Fruit fly (Drosophila melanogaster) whole organism, embryonic: ENCODE measurements around the gene Ufl1.
A peak's percentile ranks its signal among the peaks of the same experiment; 100 is the strongest.

Source experiments
- Ada2b ChIP-seq: fragments of 200-800 bp; sonication (Bioruptor generic); IDR thresholded peaks from 2 replicates; pipeline ENCODE4 v1.3.6; 2022; ENCODE audit warnings: missing biosample characterization, missing genetic modification characterization
- Antp ChIP-seq: fragments of 200-800 bp; sonication (Bioruptor generic); optimal IDR thresholded peaks from 3 replicates; lab custom pipeline; 2016; ENCODE audit warnings: missing biosample characterization, missing genetic modification characterization
- B-H1 ChIP-seq: fragments of 200-800 bp; sonication (Bioruptor generic); IDR thresholded peaks from 3 replicates; pipeline ENCODE4 v1.3.6; 2022; ENCODE audit warnings: missing biosample characterization, missing genetic modification characterization
- CG10147 ChIP-seq: fragments of 200-800 bp; sonication (Bioruptor generic); optimal IDR thresholded peaks from 2 replicates; lab custom pipeline; 2019; ENCODE audit warnings: missing biosample characterization, mild to moderate bottlenecking, missing genetic modification characterization, moderate library complexity
- CG1024 ChIP-seq: fragments of 200-800 bp; sonication (Bioruptor generic); IDR thresholded peaks from 2 replicates; pipeline ENCODE4 v1.3.6; 2022; ENCODE audit warnings: missing biosample characterization, missing genetic modification characterization
- CG10565 ChIP-seq: fragments of 200-800 bp; sonication (Bioruptor generic); optimal IDR thresholded peaks from 3 replicates; lab custom pipeline; 2016; ENCODE audit warnings: missing biosample characterization, mild to moderate bottlenecking, missing genetic modification characterization
- CG10959 ChIP-seq: fragments of 200-800 bp; sonication (Bioruptor generic); IDR thresholded peaks from 2 replicates; pipeline ENCODE4 v1.3.6; 2022; ENCODE audit warnings: missing biosample characterization, missing genetic modification characterization
- CG10979 ChIP-seq: fragments of 200-800 bp; sonication (Bioruptor generic); optimal IDR thresholded peaks from 2 replicates; lab custom pipeline; 2018; ENCODE audit warnings: missing biosample characterization, mild to moderate bottlenecking, missing genetic modification characterization, moderate library complexity
- CG13775 ChIP-seq: fragments of 200-800 bp; sonication (Bioruptor generic); optimal IDR thresholded peaks from 3 replicates; lab custom pipeline; 2017; ENCODE audit warnings: missing biosample characterization, mild to moderate bottlenecking, missing genetic modification characterization
- CG14667 ChIP-seq: fragments of 200-800 bp; sonication (Bioruptor generic); IDR thresholded peaks from 2 replicates; pipeline ENCODE4 v1.3.6; 2022; ENCODE audit warnings: missing biosample characterization, missing genetic modification characterization
- CG1647 ChIP-seq: fragments of 200-800 bp; sonication (Bioruptor generic); optimal IDR thresholded peaks from 3 replicates; lab custom pipeline; 2016; ENCODE audit warnings: missing biosample characterization, missing genetic modification characterization
- CG17361 ChIP-seq: fragments of 200-800 bp; sonication (Bioruptor generic); IDR thresholded peaks from 3 replicates; pipeline ENCODE4 v1.3.6; 2022; ENCODE audit warnings: missing biosample characterization, missing genetic modification characterization
- CG18764 ChIP-seq: fragments of 200-800 bp; sonication (Bioruptor generic); optimal IDR thresholded peaks from 3 replicates; lab custom pipeline; 2016; ENCODE audit warnings: missing biosample characterization, missing genetic modification characterization
- CG2116 ChIP-seq: fragments of 200-800 bp; sonication (Bioruptor generic); optimal IDR thresholded peaks from 3 replicates; lab custom pipeline; 2018; ENCODE audit warnings: missing biosample characterization, mild to moderate bottlenecking, missing genetic modification characterization
- CG33213 ChIP-seq: fragments of 200-800 bp; sonication (Bioruptor generic); optimal IDR thresholded peaks from 3 replicates; lab custom pipeline; 2016; ENCODE audit warnings: missing biosample characterization, missing genetic modification characterization
- CG4854 ChIP-seq: fragments of 200-800 bp; sonication (Bioruptor generic); optimal IDR thresholded peaks from 2 replicates; lab custom pipeline; 2016; ENCODE audit warnings: missing biosample characterization, missing genetic modification characterization, inconsistent platforms
- CG5180 ChIP-seq: fragments of 200-800 bp; sonication (Bioruptor generic); optimal IDR thresholded peaks from 3 replicates; lab custom pipeline; 2017; ENCODE audit warnings: missing biosample characterization, missing genetic modification characterization, mild to moderate bottlenecking, moderate library complexity, missing genetic modification reagents
- CG6683 ChIP-seq: fragments of 200-800 bp; sonication (Bioruptor generic); optimal IDR thresholded peaks from 2 replicates; lab custom pipeline; 2017; ENCODE audit warnings: missing biosample characterization, mild to moderate bottlenecking, missing genetic modification characterization, missing genetic modification reagents
- CG6791 ChIP-seq: fragments of 200-800 bp; sonication (Bioruptor generic); IDR thresholded peaks from 3 replicates; pipeline ENCODE4 v1.3.6; 2022; ENCODE audit warnings: missing biosample characterization, missing genetic modification characterization; ENCODE audit not compliant: partially characterized antibody
- CG7556 ChIP-seq: fragments of 200-800 bp; sonication (Bioruptor generic); optimal IDR thresholded peaks from 2 replicates; lab custom pipeline; 2017; ENCODE audit warnings: missing biosample characterization, mild to moderate bottlenecking, missing genetic modification characterization
- Chrac-16 ChIP-seq: fragments of 200-800 bp; sonication (Bioruptor generic); optimal IDR thresholded peaks from 3 replicates; lab custom pipeline; 2016; ENCODE audit warnings: missing biosample characterization, missing genetic modification characterization
- CoRest ChIP-seq: fragments of 200-800 bp; sonication (Bioruptor generic); optimal IDR thresholded peaks from 3 replicates; lab custom pipeline; 2018; ENCODE audit warnings: missing biosample characterization, mild to moderate bottlenecking, missing genetic modification characterization, moderate library complexity
- Doc3 ChIP-seq: fragments of 200-800 bp; sonication (Bioruptor generic); IDR thresholded peaks from 3 replicates; pipeline ENCODE4 v1.3.6; 2022; ENCODE audit warnings: missing biosample characterization, missing genetic modification characterization; ENCODE audit not compliant: partially characterized antibody
- Gug ChIP-seq: fragments of 200-800 bp; sonication (Bioruptor generic); IDR thresholded peaks from 4 replicates; pipeline ENCODE4 v1.3.6; 2022; ENCODE audit warnings: missing biosample characterization, missing genetic modification characterization
- HLH54F ChIP-seq: fragments of 200-800 bp; sonication (Bioruptor generic); optimal IDR thresholded peaks from 3 replicates; lab custom pipeline; 2016; ENCODE audit warnings: missing biosample characterization, missing genetic modification characterization
- Hey ChIP-seq: fragments of 200-800 bp; sonication (Bioruptor generic); optimal IDR thresholded peaks from 3 replicates; lab custom pipeline; 2018; ENCODE audit warnings: missing biosample characterization, mild to moderate bottlenecking, missing genetic modification characterization
- Hmx ChIP-seq: fragments of 200-800 bp; sonication (Bioruptor generic); optimal IDR thresholded peaks from 2 replicates; lab custom pipeline; 2016; ENCODE audit warnings: missing biosample characterization, missing genetic modification characterization
- Mes4 ChIP-seq: fragments of 200-800 bp; sonication (Bioruptor generic); optimal IDR thresholded peaks from 2 replicates; lab custom pipeline; 2016; ENCODE audit warnings: missing biosample characterization, missing genetic modification characterization
- NfI ChIP-seq: fragments of 200-800 bp; sonication (Bioruptor generic); optimal IDR thresholded peaks from 3 replicates; lab custom pipeline; 2018; ENCODE audit warnings: missing biosample characterization, mild to moderate bottlenecking, missing genetic modification characterization, moderate library complexity
- al ChIP-seq: fragments of 200-800 bp; sonication (Bioruptor generic); IDR thresholded peaks from 2 replicates; pipeline ENCODE4 v1.3.6; 2022; ENCODE audit warnings: missing biosample characterization, missing genetic modification characterization
- aop ChIP-seq: fragments of 200-800 bp; sonication (Bioruptor generic); IDR thresholded peaks from 2 replicates; pipeline ENCODE4 v1.3.6; 2022; ENCODE audit warnings: missing biosample characterization, missing genetic modification characterization
- ap ChIP-seq: fragments of 200-800 bp; sonication (Bioruptor generic); IDR thresholded peaks from 2 replicates; pipeline ENCODE4 v1.3.6; 2022; ENCODE audit warnings: missing biosample characterization, missing genetic modification characterization
- ara ChIP-seq: fragments of 200-800 bp; sonication (Bioruptor generic); IDR thresholded peaks from 2 replicates; pipeline ENCODE4 v1.3.6; 2022; ENCODE audit warnings: missing biosample characterization, missing genetic modification characterization
- cg ChIP-seq: fragments of 200-800 bp; sonication (Bioruptor generic); optimal IDR thresholded peaks from 3 replicates; lab custom pipeline; 2019; ENCODE audit warnings: missing biosample characterization, mild to moderate bottlenecking, missing genetic modification characterization, moderate library complexity
- chif ChIP-seq, 2 experiments: fragments of 200-800 bp; sonication (Bioruptor generic); optimal IDR thresholded peaks; 3 replicates each; lab custom pipeline; 2016; ENCODE audit warnings: missing biosample characterization in 2 of 2, missing genetic modification characterization in 2 of 2
- corto ChIP-seq: fragments of 200-800 bp; sonication (Bioruptor generic); optimal IDR thresholded peaks from 2 replicates; lab custom pipeline; 2016; ENCODE audit warnings: missing biosample characterization, mild to moderate bottlenecking, missing genetic modification characterization, moderate library complexity
- croc ChIP-seq: fragments of 200-800 bp; sonication (Bioruptor generic); conservative IDR thresholded peaks from 3 replicates; pipeline ENCODE4 v1.3.6; 2022; ENCODE audit warnings: missing biosample characterization, missing genetic modification characterization
- dimm ChIP-seq: fragments of 200-800 bp; sonication (Bioruptor generic); IDR thresholded peaks from 2 replicates; pipeline ENCODE4 v1.3.6; 2022; ENCODE audit warnings: missing biosample characterization, missing genetic modification characterization
- eve ChIP-seq, 2 experiments: fragments of >200 bp; optimal IDR thresholded peaks; 2 replicates each; lab custom pipeline; 2017; ENCODE audit warnings: missing biosample characterization in 2 of 2, missing genetic modification characterization in 2 of 2
- grau ChIP-seq: fragments of 200-800 bp; optimal IDR thresholded peaks from 3 replicates; lab custom pipeline; 2019; ENCODE audit warnings: missing biosample characterization, mild to moderate bottlenecking, missing genetic modification characterization, moderate library complexity
- gsb ChIP-seq: fragments of 200-800 bp; sonication (Bioruptor generic); IDR thresholded peaks from 2 replicates; pipeline ENCODE4 v1.3.6; 2022; ENCODE audit warnings: missing biosample characterization, missing genetic modification characterization
- nom ChIP-seq: fragments of 200-800 bp; sonication (Bioruptor generic); optimal IDR thresholded peaks from 2 replicates; lab custom pipeline; 2017; ENCODE audit warnings: missing biosample characterization, missing genetic modification characterization, mild to moderate bottlenecking, moderate library complexity, missing genetic modification reagents
- pum ChIP-seq: fragments of 200-800 bp; sonication (Bioruptor generic); optimal IDR thresholded peaks from 2 replicates; lab custom pipeline; 2016; ENCODE audit warnings: missing biosample characterization, missing genetic modification characterization
- ro ChIP-seq: fragments of 200-800 bp; sonication (Bioruptor generic); IDR thresholded peaks from 2 replicates; pipeline ENCODE4 v1.3.6; 2022; ENCODE audit warnings: missing biosample characterization, missing genetic modification characterization
- row ChIP-seq: fragments of 200-800 bp; sonication (Bioruptor generic); IDR thresholded peaks from 3 replicates; pipeline ENCODE4 v1.3.6; 2022; ENCODE audit warnings: missing biosample characterization, missing genetic modification characterization
- salm ChIP-seq: fragments of 200-800 bp; sonication (Bioruptor generic); optimal IDR thresholded peaks from 2 replicates; lab custom pipeline; 2018; ENCODE audit warnings: missing biosample characterization, mild to moderate bottlenecking, missing genetic modification characterization
- tup ChIP-seq: fragments of 200-800 bp; sonication (Bioruptor generic); optimal IDR thresholded peaks from 2 replicates; lab custom pipeline; 2016; ENCODE audit warnings: missing biosample characterization, mild to moderate bottlenecking, missing genetic modification characterization, moderate library complexity
- tx ChIP-seq: fragments of 200-800 bp; sonication (Bioruptor generic); optimal IDR thresholded peaks from 2 replicates; lab custom pipeline; 2016; ENCODE audit warnings: missing biosample characterization, missing genetic modification characterization
- unpg ChIP-seq: fragments of 200-800 bp; sonication (Bioruptor generic); optimal IDR thresholded peaks from 3 replicates; lab custom pipeline; 2018; ENCODE audit warnings: missing biosample characterization, mild to moderate bottlenecking, missing genetic modification characterization, moderate library complexity
- z ChIP-seq: fragments of 200-800 bp; sonication (Bioruptor generic); IDR thresholded peaks from 3 replicates; pipeline ENCODE4 v1.3.6; 2022; ENCODE audit warnings: missing biosample characterization, missing genetic modification characterization
- zen ChIP-seq: fragments of 200-800 bp; sonication (Bioruptor generic); optimal IDR thresholded peaks from 3 replicates; lab custom pipeline; 2018; ENCODE audit warnings: missing biosample characterization, mild to moderate bottlenecking, missing genetic modification characterization, moderate library complexity

Ufl1 gene

DNA sequence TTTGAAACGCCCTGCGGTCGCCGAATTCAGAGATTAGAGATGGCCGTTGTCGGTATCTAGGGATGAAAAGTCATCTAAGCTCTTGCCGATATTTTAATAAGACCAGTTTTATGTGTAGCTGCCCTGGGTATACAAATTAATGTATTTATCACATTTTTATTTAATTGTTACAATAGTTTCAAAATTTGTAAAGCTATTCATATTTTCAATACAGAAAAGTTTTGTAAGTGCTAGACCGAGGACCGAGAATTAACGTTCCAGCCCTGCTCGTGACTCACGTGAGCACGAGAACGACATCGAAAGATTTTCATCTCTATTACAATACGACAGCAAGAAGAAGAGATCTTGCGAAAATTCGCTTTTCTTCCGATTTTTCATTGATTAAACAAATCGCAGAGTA lies 7.2 kb downstream of the Ufl1 start, which contains the start of the genes CG1105 and CG1965 (continued):
- TF ChIP-seq cg (GFP tag; lab: Kevin White, UChicago) (no peak), dimm (GFP tag; lab: Robert Waterston, UW) (peak; percentile 73), CG1647 (GFP tag; lab: Kevin White, UChicago) (peak; percentile 95), zen (tag; lab: Kevin White, UChicago) (peak; percentile 93), ro (peak; percentile 79), HLH54F (GFP tag; lab: Kevin White, UChicago) (peak; percentile 97), NfI (GFP tag; lab: Kevin White, UChicago) (peak; percentile 89), croc (GFP tag; lab: Robert Waterston, UW) (peak; percentile 93), unpg (GFP tag; lab: Kevin White, UChicago) (peak; percentile 91), CG14667 (GFP tag; lab: Robert Waterston, UW) (peak; percentile 93), nom (GFP tag; lab: Kevin White, UChicago) (peak; percentile 33), CG10979 (tag; lab: Kevin White, UChicago) (peak; percentile 89), CG6791 (GFP tag; lab: Robert Waterston, UW) (peak; percentile 94), CG10565 (GFP tag; lab: Kevin White, UChicago) (peak; percentile 54), al (GFP tag; lab: Robert Waterston, UW) (peak; percentile 92), corto (GFP tag; lab: Kevin White, UChicago) (no peak), Hey (tag; lab: Kevin White, UChicago) (peak; percentile 24), aop (GFP tag; lab: Robert Waterston, UW) (peak; percentile 73), CG2116 (GFP tag; lab: Kevin White, UChicago) (peak; percentile 88), tup (GFP tag; lab: Kevin White, UChicago) (peak; percentile 86), CG13775 (peak; percentile 95), Chrac-16 (GFP tag; lab: Kevin White, UChicago) (peak; percentile 97), CG7556 (GFP tag; lab: Kevin White, UChicago) (peak; percentile 85), z (GFP tag; lab: Robert Waterston, UW) (0 out of 3 replicates have a peak, but pooled peaks have one; percentile 19), CG10959 (GFP tag; lab: Robert Waterston, UW) (peak; percentile 87), pum (GFP tag; lab: Kevin White, UChicago) (peak; percentile 95), tx (GFP tag; lab: Kevin White, UChicago) (peak; percentile 92), ara (GFP tag; lab: Robert Waterston, UW) (peak; percentile 90), Doc3 (GFP tag; lab: Robert Waterston, UW) (peak; percentile 100), salm (tag; lab: Kevin White, UChicago) (peak; percentile 82), CG4854 (peak; percentile 89), CG1024 (GFP tag; lab: Robert Waterston, UW) (peak; percentile 73), CG6683 (peak; percentile 71), Gug (GFP tag; lab: Robert Waterston, UW) (peak; percentile 94; the same call in 3 of the 4 replicates), Hmx (GFP tag; lab: Kevin White, UChicago) (peak; percentile 85), B-H1 (peak; percentile 92), Ada2b (GFP tag; lab: Robert Waterston, UW) (peak; percentile 92), grau (tag; lab: Kevin White, UChicago) (peak; percentile 92), CG10147 (GFP tag; lab: Kevin White, UChicago) (peak; percentile 92), eve (GFP tag; optimal IDR thresholded peaks at IDR 0.05; lab: Kevin White, UChicago) (peak in 1 of 2 experiments; percentile 69), Mes4 (peak; percentile 83), row (GFP tag; lab: Robert Waterston, UW) (peak; percentile 97), chif (GFP tag; optimal IDR thresholded peaks at IDR 0.05; lab: Kevin White, UChicago) (peak; percentile 92 to 95), Antp (GFP tag; lab: Kevin White, UChicago) (peak; percentile 91), gsb (GFP tag; lab: Robert Waterston, UW) (peak; percentile 83), CG5180 (GFP tag; lab: Kevin White, UChicago) (no peak), ap (peak; percentile 86), CG17361 (peak; percentile 94), CoRest (tag; lab: Kevin White, UChicago) (peak; percentile 95), CG33213 (GFP tag; lab: Kevin White, UChicago) (peak; percentile 92), CG18764 (GFP tag; lab: Kevin White, UChicago) (peak; percentile 93)
